Fruit fly (Drosophila melanogaster) whole organism: Measurements from ENCODE around the gene Ccn.
A peak's percentile ranks its signal among the peaks of the same experiment; 100 is the strongest.

ENCODE experiments used
- CG8478 ChIP-seq: fragments of >200 bp; optimal IDR thresholded peaks from 2 replicates; lab custom pipeline; 2018; ENCODE audit warnings: inconsistent platforms
- Dll ChIP-seq: fragments of >200 bp; optimal IDR thresholded peaks from 2 replicates; lab custom pipeline; 2017
- EcR ChIP-seq, 2 experiments: fragments of >200 bp; optimal IDR thresholded peaks; 2 replicates each; lab custom pipeline; 2017; ENCODE audit warnings: missing biosample characterization in 2 of 2, missing genetic modification characterization in 2 of 2, missing genetic modification reagents in 2 of 2
- pan ChIP-seq: fragments of >200 bp; optimal IDR thresholded peaks from 2 replicates; lab custom pipeline; 2017
- psq ChIP-seq: fragments of >200 bp; optimal IDR thresholded peaks from 2 replicates; lab custom pipeline; 2017
- usp ChIP-seq: fragments of >200 bp; optimal IDR thresholded peaks from 2 replicates; lab custom pipeline; 2017; ENCODE audit warnings: missing biosample characterization, missing genetic modification characterization, mixed read lengths

Gene Ccn

DNA sequence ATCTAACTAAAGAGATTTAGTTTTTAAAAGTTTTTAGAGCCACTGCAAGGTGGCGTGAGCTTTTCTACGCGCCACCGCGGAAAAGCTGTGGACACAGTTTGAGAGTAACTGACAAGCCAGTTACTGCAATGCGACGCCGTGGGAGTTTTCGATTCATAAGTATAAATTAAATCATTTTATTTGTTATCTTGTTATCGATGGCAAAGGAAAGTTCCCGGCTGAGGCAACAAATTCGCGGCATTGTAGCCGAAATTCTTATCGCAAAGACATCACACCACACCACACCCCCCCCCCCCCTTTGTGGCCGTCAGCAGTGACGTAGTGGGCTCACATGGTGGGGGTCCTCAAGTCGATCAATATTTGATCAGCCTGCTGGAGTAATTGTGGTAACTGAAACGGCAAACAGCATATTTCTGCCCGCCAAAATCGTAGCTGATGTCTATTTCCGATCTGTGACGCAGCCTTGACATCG, 33.9 kb upstream of the Ccn start:
- no peak for TF ChIP-seq usp
- no peak for TF ChIP-seq CG8478 (lab: Kevin White, UChicago)
- no peak for TF ChIP-seq EcR (GFP tag; optimal IDR thresholded peaks at IDR 0.05; lab: Kevin White, UChicago)
- no peak for TF ChIP-seq psq (lab: Kevin White, UChicago)
- TF ChIP-seq Dll (lab: Kevin White, UChicago): no peak
- TF ChIP-seq pan (lab: Kevin White, UChicago): no peak

DNA sequence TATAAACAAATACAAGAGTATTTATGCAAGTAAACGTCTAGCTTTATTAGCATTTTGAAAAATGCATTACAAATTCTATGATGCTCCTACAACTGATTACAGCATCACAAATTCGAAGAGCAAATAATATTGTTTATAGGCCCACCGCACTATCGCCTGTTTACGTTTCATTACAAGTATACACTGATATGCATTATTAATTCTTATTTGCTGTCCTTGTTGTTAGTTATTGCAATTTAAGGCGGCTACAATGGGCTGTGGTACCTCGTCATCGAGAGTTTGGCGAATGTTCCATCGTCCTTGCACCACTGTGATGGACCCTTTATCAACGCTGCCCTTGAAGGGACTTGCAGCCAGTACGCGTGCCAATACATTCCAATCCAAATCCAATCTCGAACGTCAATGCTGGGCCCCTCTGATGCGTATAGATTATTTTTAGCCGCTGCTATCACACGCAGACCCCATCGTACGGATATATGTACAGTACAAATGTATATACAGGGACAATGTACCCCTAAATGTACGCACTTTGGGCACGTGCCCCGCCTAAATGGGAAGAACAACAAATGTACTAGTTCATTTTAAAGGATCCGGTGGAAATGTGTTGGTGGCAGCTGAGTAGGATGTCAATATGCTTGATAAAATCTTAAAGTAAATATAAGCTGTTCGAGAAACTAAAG, 33.0 kb upstream of the Ccn start:
- TF ChIP-seq EcR (GFP tag; optimal IDR thresholded peaks at IDR 0.05; lab: Kevin White, UChicago): no peak
- no peak for TF ChIP-seq pan (lab: Kevin White, UChicago)
- TF ChIP-seq usp: no peak
- TF ChIP-seq psq (lab: Kevin White, UChicago): no peak
- TF ChIP-seq CG8478 (lab: Kevin White, UChicago): no peak

DNA sequence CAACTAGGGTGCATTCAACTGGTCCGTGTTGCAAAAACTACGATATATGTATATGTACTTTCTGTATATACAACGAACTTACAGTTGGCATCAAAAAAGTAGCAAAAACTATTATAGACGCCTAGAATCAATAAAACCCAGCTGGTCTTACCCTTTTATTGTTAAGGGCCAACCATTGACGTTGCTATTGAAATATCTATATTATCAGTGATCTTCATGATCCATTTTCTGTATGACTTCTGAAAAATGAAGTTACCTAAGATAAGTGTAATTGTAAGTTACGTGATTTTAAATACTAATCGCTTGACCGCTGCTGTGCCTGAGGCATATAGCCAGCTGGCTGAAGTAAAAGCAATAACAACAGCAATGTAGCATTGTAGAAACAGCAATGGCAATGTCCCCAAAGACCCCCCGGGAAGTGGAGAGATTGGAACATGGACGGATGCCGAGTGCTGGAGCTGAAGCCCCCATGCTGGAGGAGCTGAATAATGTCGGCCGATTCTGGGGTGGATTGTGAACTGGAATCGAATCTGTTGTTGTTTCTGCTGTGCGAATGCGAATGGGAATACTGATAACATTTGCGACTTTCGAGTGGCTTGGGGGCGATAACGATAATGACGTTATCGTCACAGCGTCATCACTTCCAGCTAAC, 32.0 kb upstream of the Ccn start:
- TF ChIP-seq pan (lab: Kevin White, UChicago) (no peak), psq (lab: Kevin White, UChicago) (no peak), usp (no peak), Dll (lab: Kevin White, UChicago) (no peak), EcR (GFP tag; optimal IDR thresholded peaks at IDR 0.05; lab: Kevin White, UChicago) (peak in 1 of 2 experiments; percentile 42), CG8478 (lab: Kevin White, UChicago) (no peak)

DNA sequence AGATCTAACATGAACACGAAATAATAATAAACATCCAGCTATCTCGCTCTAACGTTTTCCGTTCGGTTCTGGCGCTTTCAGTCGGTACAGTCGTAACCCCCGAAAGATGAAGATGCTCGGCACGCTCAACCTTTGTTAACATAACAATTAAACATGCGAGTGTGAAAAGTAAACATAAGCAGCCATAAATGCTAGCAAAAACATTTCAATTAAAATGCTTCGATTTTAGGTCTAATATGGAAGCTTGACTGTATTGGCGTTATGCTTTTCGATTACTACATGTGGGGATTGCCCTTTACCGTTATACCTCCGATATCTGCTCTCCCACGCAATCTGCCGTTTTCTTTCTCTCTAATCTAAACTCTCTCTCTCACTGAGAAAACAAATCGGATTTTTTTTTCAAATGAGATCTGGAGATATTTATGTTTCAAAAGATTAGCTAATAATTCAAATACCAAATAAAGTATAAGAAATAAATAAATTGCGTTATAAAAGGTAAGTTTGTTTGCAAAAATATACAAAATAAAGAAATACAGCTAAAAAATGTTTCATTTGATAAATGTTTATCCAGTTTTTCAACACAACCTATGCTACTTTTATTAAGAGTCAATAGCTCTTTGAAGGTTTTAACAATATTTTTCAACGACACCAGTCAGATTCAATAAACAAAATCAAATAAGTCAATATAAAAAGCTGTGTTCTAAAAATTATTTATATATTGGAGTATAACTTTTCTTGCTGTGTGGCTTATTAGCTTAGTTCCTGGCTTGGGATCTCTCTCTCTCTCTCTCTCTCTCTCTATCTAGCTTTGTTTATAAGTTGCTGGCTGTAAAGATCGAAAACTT, 31.2 kb upstream of the Ccn start:
- no peak for TF ChIP-seq Dll (lab: Kevin White, UChicago)
- no peak for TF ChIP-seq EcR (GFP tag; optimal IDR thresholded peaks at IDR 0.05; lab: Kevin White, UChicago)
- no peak for TF ChIP-seq psq (lab: Kevin White, UChicago)
- no peak for TF ChIP-seq pan (lab: Kevin White, UChicago)
- TF ChIP-seq CG8478 (lab: Kevin White, UChicago): no peak
- no peak for TF ChIP-seq usp

DNA sequence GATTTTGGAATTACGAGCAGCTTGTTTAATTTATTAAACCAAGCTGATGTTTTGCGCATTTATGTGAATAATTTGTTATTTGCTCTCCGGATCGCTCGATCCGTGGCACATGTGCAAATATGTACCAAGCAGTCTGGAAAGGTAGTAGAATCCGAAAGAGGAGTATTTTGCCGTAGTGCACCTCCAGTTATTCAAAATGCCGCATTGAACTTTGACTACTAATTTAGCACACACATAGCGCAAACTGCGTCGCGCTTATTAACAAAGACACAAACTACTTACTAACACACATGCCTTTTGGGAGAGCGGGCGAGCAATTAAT, 30.6 kb upstream of the Ccn start:
- TF ChIP-seq usp (no peak), pan (lab: Kevin White, UChicago) (no peak), CG8478 (lab: Kevin White, UChicago) (no peak), Dll (lab: Kevin White, UChicago) (no peak)

DNA sequence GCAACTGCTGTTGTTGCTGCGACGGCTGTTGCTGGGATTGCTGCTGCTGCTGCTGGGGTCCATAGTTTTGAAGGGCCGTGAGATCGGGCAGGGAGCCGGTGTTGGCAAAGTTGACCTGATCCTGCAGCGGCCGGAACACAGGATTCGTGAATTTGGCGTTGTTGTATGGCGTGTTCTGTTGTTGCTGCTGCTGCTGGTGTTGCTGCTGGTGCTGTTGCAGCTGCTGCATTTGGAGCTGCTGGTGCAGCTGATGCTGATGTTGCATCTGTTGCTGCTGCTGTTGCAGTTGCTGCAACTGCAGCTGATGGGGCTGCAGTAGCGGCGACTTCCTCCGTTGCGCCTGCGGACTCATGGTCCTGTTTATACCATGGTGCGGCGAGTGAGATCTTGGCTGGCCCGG, 26.2 kb upstream of the Ccn start:
- TF ChIP-seq psq (lab: Kevin White, UChicago) (no peak), usp (no peak), Dll (lab: Kevin White, UChicago) (no peak), CG8478 (lab: Kevin White, UChicago) (no peak), pan (lab: Kevin White, UChicago) (no peak), EcR (GFP tag; optimal IDR thresholded peaks at IDR 0.05; lab: Kevin White, UChicago) (no peak)

DNA sequence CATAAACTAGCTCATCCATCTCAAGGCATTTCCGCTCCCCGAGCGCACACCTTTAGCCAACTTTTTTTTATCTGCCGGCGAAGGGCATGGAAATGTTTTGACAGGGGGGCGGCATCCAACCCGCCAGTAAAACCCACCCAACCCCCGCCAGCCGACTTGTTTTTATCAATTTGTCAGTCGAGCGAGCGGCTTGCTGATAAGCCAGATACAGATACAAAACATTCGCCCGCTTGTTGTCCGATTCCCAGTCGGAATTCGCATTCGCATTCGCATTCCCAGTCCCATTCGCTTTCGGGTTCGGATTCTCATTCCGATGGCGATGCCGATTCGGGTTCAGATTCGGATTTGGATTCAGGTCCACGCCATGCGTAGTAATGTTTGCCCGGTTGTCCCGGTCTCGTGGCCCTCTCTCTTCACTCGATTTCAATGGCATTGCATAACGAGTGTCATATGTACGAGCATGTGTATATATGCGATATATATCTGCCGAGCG, 24.7 kb upstream of the Ccn start:
- TF ChIP-seq usp: no peak
- no peak for TF ChIP-seq pan (lab: Kevin White, UChicago)
- TF ChIP-seq Dll (lab: Kevin White, UChicago): no peak
- no peak for TF ChIP-seq CG8478 (lab: Kevin White, UChicago)
- no peak for TF ChIP-seq psq (lab: Kevin White, UChicago)
- no peak for TF ChIP-seq EcR (GFP tag; optimal IDR thresholded peaks at IDR 0.05; lab: Kevin White, UChicago)

DNA sequence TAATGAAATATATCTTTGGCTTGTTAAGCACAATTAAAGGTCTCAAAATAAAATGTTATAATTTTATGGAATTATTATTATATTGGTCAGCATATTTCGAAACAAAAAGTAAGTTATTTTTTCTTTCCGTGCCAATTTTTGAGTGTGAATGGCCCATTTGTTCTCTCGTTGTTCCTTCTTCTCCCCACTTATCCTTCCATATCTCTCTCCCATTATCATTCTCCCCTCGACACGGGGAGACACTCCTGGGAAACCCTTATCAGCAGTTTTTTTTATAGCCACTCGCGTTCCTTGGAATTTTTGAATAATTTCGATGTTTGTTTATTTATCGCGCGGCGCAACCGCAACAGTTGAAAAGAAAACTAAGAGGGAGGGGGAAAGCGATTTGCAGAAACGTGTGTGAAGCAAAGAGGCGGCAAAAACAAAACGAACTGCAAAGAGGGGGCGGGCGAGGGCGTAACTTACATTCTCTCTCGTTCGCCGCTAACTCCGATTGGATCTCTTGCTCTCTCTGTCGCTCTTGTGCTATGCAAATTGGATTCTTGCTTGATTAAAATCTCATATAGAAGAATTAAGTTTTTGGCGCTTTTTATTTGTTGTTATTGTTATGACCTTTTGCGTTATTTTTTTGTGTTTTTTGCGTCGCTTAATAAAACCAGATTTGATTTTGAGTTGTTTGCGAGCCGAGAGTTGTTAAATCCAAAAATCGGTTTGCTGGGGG, 22.0 kb upstream of the Ccn start:
- TF ChIP-seq usp (no peak), psq (lab: Kevin White, UChicago) (no peak), EcR (GFP tag; optimal IDR thresholded peaks at IDR 0.05; lab: Kevin White, UChicago) (no peak), pan (lab: Kevin White, UChicago) (no peak), CG8478 (lab: Kevin White, UChicago) (no peak), Dll (lab: Kevin White, UChicago) (no peak)

DNA sequence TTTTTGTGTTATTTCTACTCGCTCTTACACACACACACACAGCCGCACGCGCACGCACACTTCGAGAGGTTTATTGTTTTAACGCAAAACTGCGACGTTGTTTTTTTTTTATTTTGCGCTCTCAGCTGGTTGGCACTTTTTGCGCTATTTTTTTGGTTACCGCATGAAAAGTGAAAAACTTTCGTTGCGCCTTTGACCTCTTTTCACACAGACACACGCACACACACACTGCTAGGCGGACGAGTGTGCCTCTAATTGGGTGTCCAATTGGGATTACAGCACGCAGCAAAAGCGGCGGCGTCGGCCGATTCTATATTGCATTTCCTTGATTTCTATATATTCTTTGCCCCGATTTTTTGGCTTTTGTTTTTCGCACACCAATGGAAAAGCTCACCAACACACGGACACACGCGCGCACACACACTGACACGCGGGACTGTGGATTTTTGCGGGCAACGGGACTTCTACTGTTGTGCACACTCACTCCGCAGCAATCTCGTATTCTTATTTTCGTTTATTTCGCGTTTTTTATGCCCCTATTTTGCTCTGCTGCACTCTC, 21.4 kb upstream of the Ccn start:
- TF ChIP-seq Dll (lab: Kevin White, UChicago): peak; percentile 41
- no peak for TF ChIP-seq CG8478 (lab: Kevin White, UChicago)
- no peak for TF ChIP-seq usp

DNA sequence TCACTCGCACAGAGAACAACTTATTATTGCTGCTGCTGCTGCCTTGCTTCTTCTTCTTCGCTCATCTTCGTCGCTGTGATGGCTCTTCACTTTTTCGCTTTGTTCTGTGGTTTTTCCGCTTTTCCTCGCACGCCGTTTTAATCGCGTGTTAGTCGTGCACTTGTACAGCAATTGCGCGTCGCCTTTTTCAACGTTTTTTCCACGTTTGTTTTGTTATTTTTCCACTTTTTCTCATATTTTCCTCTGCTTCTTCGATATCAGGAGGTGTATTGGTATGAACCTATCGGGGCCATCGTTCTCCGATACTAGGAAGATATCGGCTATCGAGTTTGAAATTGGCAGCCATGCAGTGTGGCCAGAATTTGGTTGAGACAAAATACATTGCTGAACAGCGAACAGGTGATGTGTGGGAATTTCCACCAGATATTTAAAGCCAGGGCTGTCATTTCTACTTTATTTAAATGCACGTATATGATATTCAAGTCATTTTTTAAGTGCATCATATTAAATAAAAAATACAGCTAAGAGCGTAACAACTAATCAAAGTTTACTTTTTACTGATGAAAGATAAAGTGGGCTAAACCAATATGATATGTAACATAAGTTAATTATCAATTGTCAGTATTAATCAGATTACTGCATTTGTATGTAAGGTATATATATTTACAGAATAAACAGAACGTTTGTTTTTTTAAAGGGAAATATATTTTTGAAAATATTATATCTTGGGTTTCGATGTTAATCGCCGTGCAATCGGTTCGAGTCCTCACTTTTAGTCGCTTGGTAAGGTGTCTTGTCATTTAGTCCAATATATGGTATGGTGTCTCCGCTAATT, 20.7 kb upstream of the Ccn start, which contains the start of gene Crtc:
Crtc (minus strand) TSS at position 290 of the 835 bp plus-strand sequence.
- TF ChIP-seq Dll (lab: Kevin White, UChicago) (no peak), usp (no peak), pan (lab: Kevin White, UChicago) (no peak), psq (lab: Kevin White, UChicago) (no peak), EcR (GFP tag; optimal IDR thresholded peaks at IDR 0.05; lab: Kevin White, UChicago) (no peak), CG8478 (lab: Kevin White, UChicago) (no peak)
